Worm (Caenorhabditis elegans) whole organism, L4 larva: Measurements from ENCODE around the gene rcat-1.

Experiments used
- D1046.2 ChIP-seq: fragments of 200-800 bp; sonication (Bioruptor generic); IDR thresholded peaks from 2 replicates; pipeline ENCODE4 v1.3.6; 2022; ENCODE audit warnings: missing genetic modification characterization, missing compliant biosample characterization
- F49E8.2 ChIP-seq: sonication (generic microtip); optimal IDR thresholded peaks from 2 replicates; lab custom pipeline; 2016; ENCODE audit warnings: missing compliant biosample characterization, mild to moderate bottlenecking, missing genetic modification characterization, borderline replicate concordance
- T20F7.1 ChIP-seq: fragments of 200-800 bp; sonication (Bioruptor generic); optimal IDR thresholded peaks from 2 replicates; lab custom pipeline; 2018; ENCODE audit warnings: mild to moderate bottlenecking, missing genetic modification characterization, missing compliant biosample characterization
- T26A8.4 ChIP-seq: fragments of 200-800 bp; sonication (Bioruptor generic); IDR thresholded peaks from 2 replicates; pipeline ENCODE4 v1.3.6; 2022; ENCODE audit warnings: missing genetic modification characterization, missing compliant biosample characterization
- Y105C5A.15 ChIP-seq: fragments of 200-800 bp; sonication (Bioruptor generic); IDR thresholded peaks from 2 replicates; pipeline ENCODE4 v1.3.6; 2022; ENCODE audit warnings: missing genetic modification characterization, missing compliant biosample characterization
- ZK337.2 ChIP-seq: fragments of 200-800 bp; sonication (Bioruptor generic); IDR thresholded peaks from 2 replicates; pipeline ENCODE4 v1.3.6; 2022; ENCODE audit warnings: missing genetic modification reagents, missing genetic modification characterization, missing compliant biosample characterization
- aha-1 ChIP-seq: fragments of 150-350 bp; peaks from one replicate; lab custom pipeline; 2014; ENCODE audit warnings: missing biosample characterization, missing genetic modification characterization
- ceh-28 ChIP-seq: fragments of 150-350 bp; optimal IDR thresholded peaks from 2 replicates; lab custom pipeline; 2014; ENCODE audit warnings: missing biosample characterization, missing genetic modification reagents, missing genetic modification characterization
- ceh-44 ChIP-seq: fragments of 200-800 bp; sonication (Bioruptor generic); IDR thresholded peaks from 2 replicates; pipeline ENCODE4 v1.3.6; 2022; ENCODE audit warnings: missing genetic modification reagents, missing genetic modification characterization, missing compliant biosample characterization
- ctbp-1 ChIP-seq: fragments of 200-800 bp; sonication (Bioruptor generic); IDR thresholded peaks from 2 replicates; pipeline ENCODE4 v1.3.6; 2022; ENCODE audit warnings: missing genetic modification reagents, missing genetic modification characterization, missing compliant biosample characterization
- daf-16 ChIP-seq, 3 experiments: sonication (generic microtip); optimal IDR thresholded peaks; 2 replicates each; lab custom pipeline; 2016 to 2017; ENCODE audit warnings: missing genetic modification characterization in 3 of 3, missing genetic modification reagents in 3 of 3, mild to moderate bottlenecking in 2 of 3, missing compliant biosample characterization in 2 of 3, missing biosample characterization in 1 of 3, moderate library complexity in 1 of 3
- daf-8 ChIP-seq: fragments of 200-800 bp; sonication (Bioruptor generic); IDR thresholded peaks from 2 replicates; pipeline ENCODE4 v1.3.6; 2022; ENCODE audit warnings: missing genetic modification characterization, missing compliant biosample characterization
- dmd-6 ChIP-seq: fragments of 200-800 bp; sonication (Bioruptor generic); IDR thresholded peaks from 2 replicates; pipeline ENCODE4 v1.3.6; 2022; ENCODE audit warnings: missing genetic modification reagents, missing genetic modification characterization, missing compliant biosample characterization
- dmd-8 ChIP-seq: fragments of 200-800 bp; sonication (Bioruptor generic); IDR thresholded peaks from 2 replicates; pipeline ENCODE4 v1.3.6; 2022; ENCODE audit warnings: missing genetic modification characterization, missing compliant biosample characterization
- dve-1 ChIP-seq: sonication (generic microtip); optimal IDR thresholded peaks from 2 replicates; lab custom pipeline; 2017; ENCODE audit warnings: antibody characterized with exemption, mild to moderate bottlenecking, missing genetic modification characterization, missing compliant biosample characterization; ENCODE audit not compliant: insufficient read depth
- egl-43 ChIP-seq: fragments of 200-800 bp; sonication (Bioruptor generic); IDR thresholded peaks from 2 replicates; pipeline ENCODE4 v1.3.6; 2022; ENCODE audit warnings: missing genetic modification reagents, missing genetic modification characterization, missing compliant biosample characterization
- hif-1 ChIP-seq, 2 experiments: sonication (generic microtip); optimal IDR thresholded peaks; 2 replicates each; lab custom pipeline; 2016 to 2017; ENCODE audit warnings: missing compliant biosample characterization in 2 of 2, missing genetic modification characterization in 2 of 2, missing genetic modification reagents in 2 of 2, missing genotype in 2 of 2, mild to moderate bottlenecking in 1 of 2
- hlh-11 ChIP-seq: fragments of 200-800 bp; sonication (Bioruptor generic); optimal IDR thresholded peaks from 2 replicates; lab custom pipeline; 2018; ENCODE audit warnings: mild to moderate bottlenecking, missing genetic modification characterization, missing compliant biosample characterization
- hlh-30 ChIP-seq: sonication (generic microtip); optimal IDR thresholded peaks from 2 replicates; lab custom pipeline; 2017; ENCODE audit warnings: antibody characterized with exemption, mild to moderate bottlenecking, missing genetic modification characterization, missing compliant biosample characterization; ENCODE audit not compliant: insufficient read depth
- hmg-1.1 ChIP-seq: fragments of 200-800 bp; sonication (Bioruptor generic); IDR thresholded peaks from 2 replicates; pipeline ENCODE4 v1.3.6; 2022; ENCODE audit warnings: missing genetic modification reagents, missing genetic modification characterization, missing compliant biosample characterization
- lim-7 ChIP-seq: fragments of 200-800 bp; sonication (Bioruptor generic); IDR thresholded peaks from 2 replicates; pipeline ENCODE4 v1.3.6; 2022; ENCODE audit warnings: missing genetic modification characterization, missing compliant biosample characterization
- lin-13 ChIP-seq: fragments of 150-350 bp; optimal IDR thresholded peaks from 2 replicates; lab custom pipeline; 2014; ENCODE audit warnings: missing biosample characterization, missing genetic modification reagents, missing genetic modification characterization
- lin-15B ChIP-seq: fragments of 150-350 bp; sonication (generic microtip); optimal IDR thresholded peaks from 3 replicates; lab custom pipeline; 2014; ENCODE audit warnings: missing biosample characterization, missing genetic modification characterization
- lin-29 ChIP-seq: fragments of 200-800 bp; sonication (Bioruptor generic); IDR thresholded peaks from 2 replicates; pipeline ENCODE4 v1.3.6; 2022; ENCODE audit warnings: missing genetic modification reagents, missing genetic modification characterization, missing compliant biosample characterization
- lin-38 ChIP-seq: fragments of 200-800 bp; sonication (Bioruptor generic); IDR thresholded peaks from 2 replicates; pipeline ENCODE4 v1.3.6; 2022; ENCODE audit warnings: missing genetic modification reagents, missing genetic modification characterization, missing compliant biosample characterization
- lin-39 ChIP-seq: fragments of 150-350 bp; optimal IDR thresholded peaks from 2 replicates; lab custom pipeline; 2014; ENCODE audit warnings: missing biosample characterization, missing genetic modification reagents, missing genetic modification characterization
- lsy-2 ChIP-seq, 2 experiments: fragments of 150-350 bp in 1 of 2; sonication (generic microtip) in 1 of 2; optimal IDR thresholded peaks; 2 replicates each; lab custom pipeline; 2014 to 2017; ENCODE audit warnings: missing biosample characterization in 2 of 2, missing genetic modification characterization in 2 of 2
- madf-9 ChIP-seq: fragments of 200-800 bp; sonication (Bioruptor generic); conservative IDR thresholded peaks from 2 replicates; pipeline ENCODE4 v1.3.6; 2022; ENCODE audit warnings: missing genetic modification reagents, missing genetic modification characterization, missing compliant biosample characterization
- mdl-1 ChIP-seq, 2 experiments: fragments of 150-350 bp in 1 of 2; sonication (generic microtip) in 1 of 2; optimal IDR thresholded peaks; 2 replicates each; lab custom pipeline; 2014 to 2017; ENCODE audit warnings: missing biosample characterization in 2 of 2, missing genetic modification characterization in 2 of 2
- mes-2 ChIP-seq: sonication (generic microtip); optimal IDR thresholded peaks from 2 replicates; lab custom pipeline; 2016; ENCODE audit warnings: missing genotype, mild to moderate bottlenecking, missing genetic modification characterization, missing compliant biosample characterization; ENCODE audit not compliant: poor library complexity, severe bottlenecking
- mxl-2 ChIP-seq: fragments of 200-800 bp; sonication (Bioruptor generic); conservative IDR thresholded peaks from 2 replicates; pipeline ENCODE4 v1.3.6; 2022; ENCODE audit warnings: missing genetic modification reagents, missing genetic modification characterization, missing compliant biosample characterization
- nhr-111 ChIP-seq: fragments of 200-800 bp; sonication (Bioruptor generic); optimal IDR thresholded peaks from 2 replicates; lab custom pipeline; 2018; ENCODE audit warnings: mild to moderate bottlenecking, missing genetic modification characterization, missing compliant biosample characterization
- nhr-25 ChIP-seq: sonication (generic microtip); optimal IDR thresholded peaks from 2 replicates; lab custom pipeline; 2017; ENCODE audit warnings: missing genetic modification characterization, mild to moderate bottlenecking, missing compliant biosample characterization, antibody characterized with exemption, moderate library complexity, borderline replicate concordance; ENCODE audit not compliant: insufficient read depth
- nhr-28 ChIP-seq: fragments of 150-350 bp; optimal IDR thresholded peaks from 2 replicates; lab custom pipeline; 2014; ENCODE audit warnings: missing biosample characterization, missing genetic modification characterization
- nhr-41 ChIP-seq: fragments of 200-800 bp; sonication (Bioruptor generic); IDR thresholded peaks from 2 replicates; pipeline ENCODE4 v1.3.6; 2022; ENCODE audit warnings: missing genetic modification reagents, missing genetic modification characterization, missing compliant biosample characterization
- nhr-6 ChIP-seq: fragments of 150-350 bp; optimal IDR thresholded peaks from 2 replicates; lab custom pipeline; 2014; ENCODE audit warnings: missing biosample characterization, missing genetic modification characterization
- snpc-4 ChIP-seq: fragments of 150-350 bp; optimal IDR thresholded peaks from 2 replicates; lab custom pipeline; 2014; ENCODE audit warnings: missing biosample characterization, missing genetic modification characterization
- unc-62 ChIP-seq, 3 experiments: fragments of 150-350 bp in 1 of 3; sonication (generic microtip); optimal IDR thresholded peaks in 2 of 3; peaks in 1 of 3; 1 replicate in 1 of 3; 2 replicates in 2 of 3; lab custom pipeline; 2014 to 2017; ENCODE audit warnings: missing biosample characterization in 3 of 3, missing genetic modification characterization in 3 of 3, missing genetic modification reagents in 3 of 3, missing genotype in 1 of 3
- zfp-3 ChIP-seq: fragments of 200-800 bp; sonication (Bioruptor generic); conservative IDR thresholded peaks from 2 replicates; pipeline ENCODE4 v1.3.6; 2022; ENCODE audit warnings: missing genetic modification reagents, missing genetic modification characterization, missing compliant biosample characterization
- zip-11 ChIP-seq: fragments of 200-800 bp; sonication (Bioruptor generic); IDR thresholded peaks from 2 replicates; pipeline ENCODE4 v1.3.6; 2022; ENCODE audit warnings: missing genetic modification characterization, missing compliant biosample characterization
- ztf-11 ChIP-seq: fragments of 150-350 bp; optimal IDR thresholded peaks from 2 replicates; lab custom pipeline; 2014; ENCODE audit warnings: missing biosample characterization, missing genetic modification characterization
- ztf-7 ChIP-seq: fragments of 150-350 bp; optimal IDR thresholded peaks from 2 replicates; lab custom pipeline; 2014; ENCODE audit warnings: missing biosample characterization, missing genetic modification characterization

Gene rcat-1

ce11 chrIV:290387-290786 lies 35.2 kb upstream of the rcat-1 start:
- peak in 1 of 2 experiments; percentile 89 for TF ChIP-seq unc-62 (GFP tag; optimal IDR thresholded peaks at IDR 0.05 in 1 of 2; lab: Kevin White, UChicago)
- no peak for TF ChIP-seq unc-62 (tag; optimal IDR thresholded peaks at IDR 0.05; lab: Kevin White, UChicago)
- TF ChIP-seq Y105C5A.15, result no peak

DNA sequence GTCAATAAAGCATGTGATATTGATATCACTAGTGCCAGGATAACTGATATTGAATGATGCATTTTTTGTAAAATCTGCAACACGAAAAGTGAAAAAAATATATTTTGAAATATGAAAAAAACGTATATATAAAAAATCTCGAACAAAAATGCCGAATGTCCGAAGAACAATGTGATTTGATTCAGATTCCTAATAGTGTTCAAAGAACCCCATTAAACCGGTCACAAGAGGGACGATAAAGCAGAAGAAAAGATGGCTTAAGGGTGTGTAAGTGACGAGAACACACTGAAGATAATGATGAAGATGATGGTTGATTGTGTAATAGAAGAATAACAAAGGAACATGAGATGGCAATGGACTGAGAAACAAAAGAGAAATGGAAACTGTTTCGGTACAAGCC lies 32.8 kb upstream of the rcat-1 start, which contains the start of gene T21D12.14:
Gene T21D12.14, minus strand, starts transcription at position 101 of the 400 bp plus-strand sequence.
- TF ChIP-seq unc-62 (GFP tag; optimal IDR thresholded peaks at IDR 0.05 in 1 of 2; lab: Kevin White, UChicago) (peak in 1 of 2 experiments; percentile 89), unc-62 (tag; optimal IDR thresholded peaks at IDR 0.05; lab: Kevin White, UChicago) (no peak), T26A8.4 (no peak), hlh-30 (tag; lab: Kevin White, UChicago) (peak; percentile 22)
- TF ChIP-seq, all 104 proteins: peak for 2

- TF ChIP-seq snpc-4 (tag; lab: Kevin White, UChicago) (no peak), ctbp-1 (GFP tag; lab: Robert Waterston, UW) (no peak), lin-39 (tag; lab: Kevin White, UChicago) (no peak), egl-43 (no peak), dmd-6 (GFP tag; lab: Robert Waterston, UW) (no peak), hlh-11 (tag; lab: Kevin White, UChicago) (no peak), ztf-7 (tag; lab: Kevin White, UChicago) (no peak), lin-15B (tag; lab: Kevin White, UChicago) (no peak), nhr-41 (GFP tag; lab: Robert Waterston, UW) (no peak), nhr-111 (GFP tag; lab: Kevin White, UChicago) (no peak), F49E8.2 (no peak), lin-29 (GFP tag; lab: Robert Waterston, UW) (no peak), lim-7 (GFP tag; lab: Robert Waterston, UW) (no peak), madf-9 (GFP tag; lab: Robert Waterston, UW) (no peak), lin-38 (no peak), nhr-25 (tag; lab: Kevin White, UChicago) (no peak), mdl-1 (tag; optimal IDR thresholded peaks at IDR 0.05; lab: Kevin White, UChicago) (no peak), aha-1 (tag; lab: Kevin White, UChicago) (no peak)
Measured at ce11 chrIV:283347-283746, 28.1 kb upstream of the rcat-1 start, which contains the start of gene best-19. Gene best-19 (plus strand): TSS chrIV:283647.

ce11 chrIV:282008-282407 lies 26.8 kb upstream of the rcat-1 start:
- TF ChIP-seq T20F7.1 (GFP tag; lab: Kevin White, UChicago) (no peak), hif-1 (tag; optimal IDR thresholded peaks at IDR 0.05; lab: Kevin White, UChicago) (no peak), D1046.2 (GFP tag; lab: Robert Waterston, UW) (no peak), dmd-8 (GFP tag; lab: Robert Waterston, UW) (no peak), zip-11 (GFP tag; lab: Robert Waterston, UW) (no peak), ceh-44 (no peak), zfp-3 (GFP tag; lab: Robert Waterston, UW) (no peak), nhr-6 (tag; lab: Kevin White, UChicago) (peak; percentile 5), aha-1 (tag; lab: Kevin White, UChicago) (peak; percentile 93), daf-16 (GFP tag; optimal IDR thresholded peaks at IDR 0.05; lab: Kevin White, UChicago) (no peak), daf-16 (tag; optimal IDR thresholded peaks at IDR 0.05; lab: Kevin White, UChicago) (peak; percentile 67), ZK337.2 (GFP tag; lab: Robert Waterston, UW) (no peak), mes-2 (tag; lab: Kevin White, UChicago) (peak; percentile 35), lin-13 (GFP tag; lab: Kevin White, UChicago) (no peak), mxl-2 (no peak), nhr-28 (tag; lab: Kevin White, UChicago) (peak; percentile 12), dve-1 (tag; lab: Kevin White, UChicago) (peak; percentile 62), lsy-2 (tag; optimal IDR thresholded peaks at IDR 0.05; lab: Kevin White, UChicago) (peak in 1 of 2 experiments; percentile 44), ceh-28 (tag; lab: Kevin White, UChicago) (no peak), hmg-1.1 (GFP tag; lab: Robert Waterston, UW) (peak; percentile 18; the same call in 1 of the 2 replicates), ztf-11 (tag; lab: Kevin White, UChicago) (no peak), daf-8 (no peak), unc-62 (GFP tag; optimal IDR thresholded peaks at IDR 0.05 in 1 of 2; lab: Kevin White, UChicago) (peak in 1 of 2 experiments; percentile 61), unc-62 (tag; optimal IDR thresholded peaks at IDR 0.05; lab: Kevin White, UChicago) (no peak)
- TF ChIP-seq, all 104 proteins: peak for 9
